Worm (Caenorhabditis elegans) whole organism, L1 larva: ENCODE results near the gene nspb-9.

Experiments
- C16A3.4 ChIP-seq: fragments of 150-350 bp; optimal IDR thresholded peaks from 2 replicates; lab custom pipeline; 2014; ENCODE audit warnings: missing biosample characterization, missing genetic modification characterization
- C34B4.2 ChIP-seq: sonication (generic microtip); optimal IDR thresholded peaks from 2 replicates; lab custom pipeline; 2017; ENCODE audit warnings: mild to moderate bottlenecking, missing genetic modification characterization, missing compliant biosample characterization
- Y116A8C.19 ChIP-seq: sonication (generic microtip); optimal IDR thresholded peaks from 2 replicates; lab custom pipeline; 2016; ENCODE audit warnings: missing compliant biosample characterization, missing genetic modification characterization, borderline replicate concordance
- aha-1 ChIP-seq: fragments of 150-350 bp; optimal IDR thresholded peaks from 2 replicates; lab custom pipeline; 2014; ENCODE audit warnings: missing biosample characterization, missing genetic modification characterization
- ama-1 ChIP-seq: fragments of 150-350 bp; optimal IDR thresholded peaks from 2 replicates; lab custom pipeline; 2014
- blmp-1 ChIP-seq: fragments of 150-350 bp; optimal IDR thresholded peaks from 2 replicates; lab custom pipeline; 2014; ENCODE audit warnings: missing biosample characterization, missing genetic modification characterization
- ceh-63 ChIP-seq: fragments of 200-800 bp; sonication (Bioruptor generic); optimal IDR thresholded peaks from 2 replicates; lab custom pipeline; 2018; ENCODE audit warnings: mild to moderate bottlenecking, missing genetic modification characterization, missing compliant biosample characterization
- ceh-82 ChIP-seq, 3 experiments: fragments of 150-350 bp in 1 of 3; sonication (generic microtip) in 2 of 3; optimal IDR thresholded peaks; 2 replicates each; lab custom pipeline; 2014 to 2017; ENCODE audit warnings: missing biosample characterization in 3 of 3, missing genetic modification characterization in 3 of 3
- efl-3 ChIP-seq: fragments of 200-800 bp; sonication (Bioruptor generic); optimal IDR thresholded peaks from 2 replicates; lab custom pipeline; 2018; ENCODE audit warnings: mild to moderate bottlenecking, missing genetic modification characterization, missing compliant biosample characterization
- egl-13 ChIP-seq: sonication (generic microtip); optimal IDR thresholded peaks from 2 replicates; lab custom pipeline; 2016; ENCODE audit warnings: missing genotype, missing genetic modification reagents, missing genetic modification characterization, missing compliant biosample characterization
- egl-27 ChIP-seq, 2 experiments: fragments of 150-350 bp in 1 of 2; sonication (generic microtip); optimal IDR thresholded peaks; 3 replicates each; lab custom pipeline; 2017 to 2018; ENCODE audit warnings: missing biosample characterization in 2 of 2, missing genetic modification characterization in 2 of 2, missing genetic modification reagents in 2 of 2
- elt-3 ChIP-seq, 6 experiments: fragments of 150-350 bp in 1 of 6; sonication (generic microtip); optimal IDR thresholded peaks; 2 replicates each; lab custom pipeline; 2017 to 2018; ENCODE audit warnings: missing biosample characterization in 6 of 6, missing genetic modification characterization in 6 of 6, inconsistent platforms in 1 of 6
- ets-5 ChIP-seq: fragments of 200-800 bp; sonication (Bioruptor generic); IDR thresholded peaks from 2 replicates; pipeline ENCODE4 v1.3.6; 2022; ENCODE audit warnings: missing genetic modification characterization, missing compliant biosample characterization
- fkh-10 ChIP-seq: sonication (generic microtip); optimal IDR thresholded peaks from 2 replicates; lab custom pipeline; 2017; ENCODE audit warnings: missing biosample characterization, missing genetic modification reagents, missing genetic modification characterization
- fos-1 ChIP-seq: fragments of 150-350 bp; optimal IDR thresholded peaks from 2 replicates; lab custom pipeline; 2014; ENCODE audit warnings: missing biosample characterization, missing genetic modification characterization
- grh-1 ChIP-seq: fragments of 200-800 bp; sonication (Bioruptor generic); IDR thresholded peaks from 2 replicates; pipeline ENCODE4 v1.3.6; 2022; ENCODE audit warnings: missing genetic modification reagents, missing genetic modification characterization, missing compliant biosample characterization
- hlh-17 ChIP-seq: fragments of 200-800 bp; sonication (Bioruptor generic); optimal IDR thresholded peaks from 2 replicates; lab custom pipeline; 2018; ENCODE audit warnings: missing genetic modification characterization, mild to moderate bottlenecking, missing compliant biosample characterization, moderate library complexity, borderline replicate concordance
- hlh-4 ChIP-seq: sonication (generic microtip); optimal IDR thresholded peaks from 2 replicates; lab custom pipeline; 2016; ENCODE audit warnings: mild to moderate bottlenecking, missing genetic modification characterization, missing compliant biosample characterization
- irx-1 ChIP-seq: sonication (generic microtip); optimal IDR thresholded peaks from 2 replicates; lab custom pipeline; 2016; ENCODE audit warnings: missing genetic modification characterization, missing compliant biosample characterization
- isw-1 ChIP-seq: fragments of 200-800 bp; sonication (Bioruptor generic); IDR thresholded peaks from 2 replicates; pipeline ENCODE4 v1.3.6; 2022; ENCODE audit warnings: missing genetic modification characterization, missing compliant biosample characterization
- jun-1 ChIP-seq: fragments of 150-350 bp; optimal IDR thresholded peaks from 2 replicates; lab custom pipeline; 2014; ENCODE audit warnings: missing biosample characterization, missing genetic modification reagents, missing genetic modification characterization
- lin-13 ChIP-seq: fragments of 150-350 bp; optimal IDR thresholded peaks from 2 replicates; lab custom pipeline; 2014; ENCODE audit warnings: missing biosample characterization, missing genetic modification reagents, missing genetic modification characterization
- lin-14 ChIP-seq: fragments of 200-800 bp; sonication (Bioruptor generic); optimal IDR thresholded peaks from 2 replicates; lab custom pipeline; 2018; ENCODE audit warnings: mild to moderate bottlenecking, missing genetic modification characterization, moderate library complexity, missing compliant biosample characterization
- lin-15B ChIP-seq: fragments of 150-350 bp; sonication (generic microtip); optimal IDR thresholded peaks from 3 replicates; lab custom pipeline; 2014; ENCODE audit warnings: missing biosample characterization, missing genetic modification characterization
- lin-39 ChIP-seq: fragments of 150-350 bp; optimal IDR thresholded peaks from 2 replicates; lab custom pipeline; 2014; ENCODE audit warnings: missing biosample characterization, missing genetic modification reagents, missing genetic modification characterization
- lsy-2 ChIP-seq, 2 experiments: fragments of 150-350 bp; optimal IDR thresholded peaks; 2 replicates each; lab custom pipeline; 2014; ENCODE audit warnings: missing biosample characterization in 2 of 2, missing genetic modification characterization in 2 of 2
- mdl-1 ChIP-seq, 2 experiments: fragments of 150-350 bp; optimal IDR thresholded peaks; 2 replicates each; lab custom pipeline; 2014 to 2017; ENCODE audit warnings: missing biosample characterization in 2 of 2, missing genetic modification characterization in 2 of 2, inconsistent platforms in 1 of 2
- mef-2 ChIP-seq: fragments of 150-350 bp; optimal IDR thresholded peaks from 2 replicates; lab custom pipeline; 2014; ENCODE audit warnings: missing biosample characterization, missing genetic modification characterization
- mep-1 ChIP-seq: fragments of 150-350 bp; optimal IDR thresholded peaks from 2 replicates; lab custom pipeline; 2014; ENCODE audit warnings: missing biosample characterization, missing genetic modification characterization
- nhr-11 ChIP-seq: fragments of 150-350 bp; optimal IDR thresholded peaks from 2 replicates; lab custom pipeline; 2014; ENCODE audit warnings: missing biosample characterization, missing genetic modification characterization
- nhr-19 ChIP-seq: fragments of 200-800 bp; sonication (Bioruptor generic); conservative IDR thresholded peaks from 2 replicates; pipeline ENCODE4 v1.3.6; 2022; ENCODE audit warnings: missing genetic modification characterization, missing compliant biosample characterization
- nhr-20 ChIP-seq: sonication (generic microtip); optimal IDR thresholded peaks from 2 replicates; lab custom pipeline; 2016; ENCODE audit warnings: mild to moderate bottlenecking, missing genetic modification characterization, missing compliant biosample characterization
- nhr-28 ChIP-seq: fragments of 150-350 bp; optimal IDR thresholded peaks from 2 replicates; lab custom pipeline; 2014; ENCODE audit warnings: missing biosample characterization, missing genetic modification characterization
- nhr-47 ChIP-seq: sonication (generic microtip); optimal IDR thresholded peaks from 2 replicates; lab custom pipeline; 2016; ENCODE audit warnings: mild to moderate bottlenecking, missing genetic modification characterization, moderate library complexity, missing compliant biosample characterization
- nhr-77 ChIP-seq: fragments of 150-350 bp; optimal IDR thresholded peaks from 2 replicates; lab custom pipeline; 2014; ENCODE audit warnings: missing biosample characterization, missing genetic modification characterization
- nhr-84 ChIP-seq: sonication (generic microtip); optimal IDR thresholded peaks from 2 replicates; lab custom pipeline; 2017; ENCODE audit warnings: missing biosample characterization, missing genetic modification characterization
- nhr-90 ChIP-seq: sonication (generic microtip); optimal IDR thresholded peaks from 2 replicates; lab custom pipeline; 2016; ENCODE audit warnings: mild to moderate bottlenecking, missing genetic modification characterization, missing compliant biosample characterization; ENCODE audit not compliant: poor library complexity
- pqm-1 ChIP-seq: sonication (generic microtip); optimal IDR thresholded peaks from 3 replicates; lab custom pipeline; 2017; ENCODE audit warnings: missing biosample characterization, missing genetic modification characterization
- rnt-1 ChIP-seq: sonication (generic microtip); optimal IDR thresholded peaks from 2 replicates; lab custom pipeline; 2016; ENCODE audit warnings: mild to moderate bottlenecking, missing genetic modification characterization, moderate library complexity, missing compliant biosample characterization
- skn-1 ChIP-seq: fragments of 150-350 bp; optimal IDR thresholded peaks from 2 replicates; lab custom pipeline; 2014; ENCODE audit warnings: missing biosample characterization, missing genetic modification characterization
- snpc-4 ChIP-seq: fragments of 150-350 bp; optimal IDR thresholded peaks from 2 replicates; lab custom pipeline; 2014; ENCODE audit warnings: missing biosample characterization, missing genetic modification characterization
- sptf-1 ChIP-seq: fragments of 150-350 bp; optimal IDR thresholded peaks from 2 replicates; lab custom pipeline; 2014; ENCODE audit warnings: missing biosample characterization, missing genetic modification characterization
- sup-37 ChIP-seq: fragments of 200-800 bp; sonication (Bioruptor generic); optimal IDR thresholded peaks from 2 replicates; lab custom pipeline; 2018; ENCODE audit warnings: mild to moderate bottlenecking, missing genetic modification characterization, missing compliant biosample characterization
- swsn-7 ChIP-seq: sonication (generic microtip); optimal IDR thresholded peaks from 2 replicates; lab custom pipeline; 2016; ENCODE audit warnings: missing genetic modification characterization, missing compliant biosample characterization
- tbx-2 ChIP-seq: sonication (generic microtip); optimal IDR thresholded peaks from 2 replicates; lab custom pipeline; 2016; ENCODE audit warnings: missing genetic modification characterization, missing compliant biosample characterization
- tlp-1 ChIP-seq: fragments of 150-350 bp; optimal IDR thresholded peaks from 2 replicates; lab custom pipeline; 2014; ENCODE audit warnings: missing biosample characterization, missing genetic modification characterization
- unc-130 ChIP-seq: fragments of 150-350 bp; optimal IDR thresholded peaks from 2 replicates; lab custom pipeline; 2017; ENCODE audit warnings: missing biosample characterization, missing genetic modification characterization, inconsistent platforms
- unc-30 ChIP-seq: sonication (generic microtip); optimal IDR thresholded peaks from 2 replicates; lab custom pipeline; 2017; ENCODE audit warnings: missing biosample characterization, missing genetic modification characterization
- unc-62 ChIP-seq: fragments of 150-350 bp; optimal IDR thresholded peaks from 2 replicates; lab custom pipeline; 2014; ENCODE audit warnings: missing biosample characterization, missing genetic modification reagents, missing genetic modification characterization
- unc-98 ChIP-seq: fragments of 200-800 bp; sonication (Bioruptor generic); IDR thresholded peaks from 2 replicates; pipeline ENCODE4 v1.3.6; 2022; ENCODE audit warnings: missing genetic modification characterization, missing compliant biosample characterization
- xbp-1 ChIP-seq: sonication (generic microtip); optimal IDR thresholded peaks from 2 replicates; lab custom pipeline; 2016; ENCODE audit warnings: missing genetic modification characterization, missing compliant biosample characterization
- zag-1 ChIP-seq: fragments of 150-350 bp; optimal IDR thresholded peaks from 2 replicates; lab custom pipeline; 2014; ENCODE audit warnings: missing biosample characterization, missing genetic modification characterization
- zip-4 ChIP-seq: fragments of 200-800 bp; sonication (Bioruptor generic); optimal IDR thresholded peaks from 2 replicates; lab custom pipeline; 2018; ENCODE audit warnings: mild to moderate bottlenecking, missing genetic modification characterization, moderate library complexity, missing compliant biosample characterization
- ztf-11 ChIP-seq, 2 experiments: sonication (generic microtip); optimal IDR thresholded peaks; 2 replicates each; lab custom pipeline; 2016 to 2017; ENCODE audit warnings: missing genetic modification characterization in 2 of 2, missing biosample characterization in 1 of 2, missing compliant biosample characterization in 1 of 2

Gene nspb-9

DNA sequence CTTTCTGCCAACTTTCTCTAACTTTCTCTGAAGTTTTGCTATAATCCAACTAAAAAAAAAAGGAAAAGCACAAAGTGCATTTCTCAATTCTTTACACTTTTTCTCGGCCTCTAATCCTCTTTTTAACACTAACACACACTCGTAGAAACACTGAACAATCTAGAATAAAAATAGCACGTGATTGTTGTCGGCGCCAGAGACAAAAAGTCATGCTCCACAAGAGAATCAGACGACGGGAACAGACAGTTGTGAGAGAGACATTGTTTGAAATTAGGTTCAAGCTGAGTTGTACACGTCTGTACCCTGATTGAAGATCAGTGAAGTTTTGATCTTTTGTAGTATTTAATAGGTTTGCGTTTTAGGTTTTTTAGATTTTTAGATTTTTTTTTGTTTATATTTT is 17.7 kb downstream of the nspb-9 start (continued):
- peak; percentile 32 for TF ChIP-seq ama-1 (lab: Kevin White, UChicago)
- TF ChIP-seq blmp-1 (tag; lab: Kevin White, UChicago), result no peak
- no peak for TF ChIP-seq Y116A8C.19 (tag; lab: Kevin White, UChicago)
- TF ChIP-seq elt-3 (tag; optimal IDR thresholded peaks at IDR 0.05; lab: Kevin White, UChicago), result peak in 2 of 6 experiments; percentile 38 to 54
- no peak for TF ChIP-seq lin-39 (tag; lab: Kevin White, UChicago)
- peak; percentile 73 for TF ChIP-seq mep-1
- TF ChIP-seq lin-15B, result no peak
- peak in 1 of 2 experiments; percentile 89 for TF ChIP-seq mdl-1 (tag; optimal IDR thresholded peaks at IDR 0.05; lab: Kevin White, UChicago)
- no peak for TF ChIP-seq mef-2 (tag; lab: Kevin White, UChicago)
- TF ChIP-seq nhr-28, result no peak
- TF ChIP-seq isw-1 (GFP tag; lab: Robert Waterston, UW), result no peak; the same call in 1 of the 2 replicates
- no peak for TF ChIP-seq egl-13 (tag; lab: Kevin White, UChicago)
- TF ChIP-seq fos-1 (tag; lab: Kevin White, UChicago), result no peak
- peak; percentile 57 for TF ChIP-seq xbp-1 (tag; lab: Kevin White, UChicago)
- TF ChIP-seq unc-98 (GFP tag; lab: Robert Waterston, UW), result no peak
- TF ChIP-seq nhr-77 (tag; lab: Kevin White, UChicago), result peak; percentile 84
- peak; percentile 83 for TF ChIP-seq nhr-19 (GFP tag; lab: Robert Waterston, UW)
- peak; percentile 73 for TF ChIP-seq nhr-11 (tag; lab: Kevin White, UChicago)
- no peak for TF ChIP-seq ets-5
- peak; percentile 61 for TF ChIP-seq unc-130 (tag; lab: Kevin White, UChicago)
- TF ChIP-seq fkh-10 (GFP tag; lab: Kevin White, UChicago), result no peak
- no peak for TF ChIP-seq grh-1
- TF ChIP-seq sptf-1 (tag; lab: Kevin White, UChicago), result no peak
- peak; percentile 66 for TF ChIP-seq nhr-90 (tag; lab: Kevin White, UChicago)
- peak in 1 of 2 experiments; percentile 10 for TF ChIP-seq egl-27 (tag; optimal IDR thresholded peaks at IDR 0.05; lab: Kevin White, UChicago)
- TF ChIP-seq sup-37 (GFP tag; lab: Kevin White, UChicago), result peak; percentile 44
- peak; percentile 25 for TF ChIP-seq jun-1 (tag; lab: Kevin White, UChicago)
- TF ChIP-seq nhr-20 (tag; lab: Kevin White, UChicago), result peak; percentile 84
- TF ChIP-seq nhr-47 (tag; lab: Kevin White, UChicago), result peak; percentile 61
- TF ChIP-seq efl-3, result no peak
- peak; percentile 19 for TF ChIP-seq C16A3.4 (tag; lab: Kevin White, UChicago)
- no peak for TF ChIP-seq zip-4 (GFP tag; lab: Kevin White, UChicago)
- peak; percentile 17 for TF ChIP-seq irx-1 (tag; lab: Kevin White, UChicago)
- no peak for TF ChIP-seq aha-1 (tag; lab: Kevin White, UChicago)
- peak; percentile 59 for TF ChIP-seq snpc-4 (tag; lab: Kevin White, UChicago)
- peak; percentile 82 for TF ChIP-seq rnt-1 (tag; lab: Kevin White, UChicago)
- TF ChIP-seq tbx-2 (tag; lab: Kevin White, UChicago), result peak; percentile 52
- peak; percentile 87 for TF ChIP-seq lin-14 (GFP tag; lab: Kevin White, UChicago)
- no peak for TF ChIP-seq nhr-84 (tag; lab: Kevin White, UChicago)
- TF ChIP-seq skn-1, result peak; percentile 54
- peak; percentile 69 for TF ChIP-seq swsn-7
- no peak for TF ChIP-seq hlh-4 (tag; lab: Kevin White, UChicago)
- TF ChIP-seq C34B4.2 (tag; lab: Kevin White, UChicago), result no peak
- TF ChIP-seq ceh-82 (tag; optimal IDR thresholded peaks at IDR 0.05; lab: Kevin White, UChicago), result no peak
- TF ChIP-seq ztf-11 (tag; optimal IDR thresholded peaks at IDR 0.05; lab: Kevin White, UChicago), result no peak
- TF ChIP-seq unc-62, result no peak
- TF ChIP-seq unc-30 (tag; lab: Kevin White, UChicago), result no peak
- no peak for TF ChIP-seq zag-1 (tag; lab: Kevin White, UChicago)
- TF ChIP-seq pqm-1 (tag; lab: Kevin White, UChicago), result no peak
- TF ChIP-seq lsy-2 (tag; optimal IDR thresholded peaks at IDR 0.05; lab: Kevin White, UChicago), result peak; percentile 76 to 79
- TF ChIP-seq hlh-17 (GFP tag; lab: Kevin White, UChicago), result no peak
- TF ChIP-seq lin-13 (GFP tag; lab: Kevin White, UChicago), result peak; percentile 57
- TF ChIP-seq ceh-63 (GFP tag; lab: Kevin White, UChicago), result no peak
- no peak for TF ChIP-seq tlp-1 (tag; lab: Kevin White, UChicago)
